Worm (Caenorhabditis elegans) whole organism, L4/young adult: ENCODE data around the gene K09C6.2.
"Not testable (repeated sequence)": the region's sequence is repeated elsewhere in the genome, so short reads cannot be mapped to it uniquely, and the experiment has no call there.

Experiments used
- dao-5 ChIP-seq: sonication (generic microtip); optimal IDR thresholded peaks from 2 replicates; lab custom pipeline; 2016; ENCODE audit warnings: missing genotype, missing genetic modification characterization, moderate library complexity, missing compliant biosample characterization
- him-1 ChIP-seq: sonication (generic microtip); optimal IDR thresholded peaks from 2 replicates; lab custom pipeline; 2016; ENCODE audit warnings: missing genotype, missing genetic modification reagents, missing genetic modification characterization, missing compliant biosample characterization

DNA sequence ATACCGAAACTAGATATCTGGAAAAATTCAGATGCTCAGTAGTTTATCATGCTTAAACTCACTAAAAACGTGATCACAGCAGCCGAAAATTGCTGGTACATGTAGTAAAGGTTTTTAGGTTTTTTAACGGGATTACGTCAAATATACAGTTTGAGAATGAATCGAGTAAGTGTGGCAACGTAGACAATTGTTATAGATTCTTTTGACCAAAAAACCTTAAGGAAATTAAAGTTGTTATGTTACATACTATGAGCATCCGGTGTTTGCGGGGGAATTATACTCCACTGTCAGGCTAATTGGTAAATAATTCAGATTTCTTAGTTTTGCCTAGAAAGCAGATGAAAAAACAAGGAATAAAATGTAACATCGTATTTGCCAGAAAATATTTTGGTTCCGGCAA, 36.0 kb upstream of the K09C6.2 start, which contains the start of gene srx-32:
- TF ChIP-seq him-1, dao-5: not testable (repeated sequence)
